Worm (Caenorhabditis elegans): ENCODE results near the gene srz-100.
A peak's percentile ranks its signal among the peaks of the same experiment; 100 is the strongest.

The srz-100 gene

DNA sequence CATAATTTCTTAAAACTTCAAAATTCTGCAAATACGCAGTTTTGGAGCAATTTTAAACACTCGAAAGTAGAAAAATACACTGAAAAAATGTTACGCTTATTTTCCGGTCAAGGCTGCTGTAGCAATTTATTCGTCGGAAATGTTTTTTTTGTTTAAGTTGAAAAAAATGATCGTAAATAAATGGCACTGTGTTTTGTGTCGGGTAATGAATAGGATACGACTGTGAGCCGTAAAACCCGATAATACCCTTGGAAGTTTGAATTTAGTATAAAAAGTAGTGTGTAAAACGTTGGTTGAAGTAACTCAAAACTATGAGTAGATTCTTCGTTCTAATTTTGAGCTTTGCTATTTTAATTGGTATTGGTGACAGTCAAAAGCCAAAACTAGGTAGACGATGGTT is 4.8 kb upstream of the srz-100 start, which contains the start of gene T25E12.14:
T25E12.14 (plus strand) TSS at position 301 of the 400 bp plus-strand sequence.
- TF ChIP-seq tbx-2 (tag; optimal IDR thresholded peaks at IDR 0.05) = no peak
- no peak for TF ChIP-seq blmp-1 (tag; optimal IDR thresholded peaks at IDR 0.05)
- no peak for TF ChIP-seq nhr-28 (tag; optimal IDR thresholded peaks at IDR 0.05)
- TF ChIP-seq C16A3.4 (tag; optimal IDR thresholded peaks at IDR 0.05) = no peak
- TF ChIP-seq ztf-11 (tag; optimal IDR thresholded peaks at IDR 0.05) = no peak
- no peak for TF ChIP-seq efl-1 (optimal IDR thresholded peaks at IDR 0.05)
- TF ChIP-seq efl-1 (GFP tag; optimal IDR thresholded peaks at IDR 0.05 in 1 of 2) = no peak
- no peak for TF ChIP-seq ceh-82 (tag; optimal IDR thresholded peaks at IDR 0.05)
- TF ChIP-seq F16B12.6 (tag; optimal IDR thresholded peaks at IDR 0.05) = no peak
- no peak for TF ChIP-seq nhr-47 (tag; optimal IDR thresholded peaks at IDR 0.05)
- TF ChIP-seq nhr-12 (tag; optimal IDR thresholded peaks at IDR 0.05) = no peak
- TF ChIP-seq ets-5 (GFP tag; IDR thresholded peaks at IDR 0.05) = no peak
- TF ChIP-seq ceh-8 (GFP tag; optimal IDR thresholded peaks at IDR 0.05) = no peak

DNA sequence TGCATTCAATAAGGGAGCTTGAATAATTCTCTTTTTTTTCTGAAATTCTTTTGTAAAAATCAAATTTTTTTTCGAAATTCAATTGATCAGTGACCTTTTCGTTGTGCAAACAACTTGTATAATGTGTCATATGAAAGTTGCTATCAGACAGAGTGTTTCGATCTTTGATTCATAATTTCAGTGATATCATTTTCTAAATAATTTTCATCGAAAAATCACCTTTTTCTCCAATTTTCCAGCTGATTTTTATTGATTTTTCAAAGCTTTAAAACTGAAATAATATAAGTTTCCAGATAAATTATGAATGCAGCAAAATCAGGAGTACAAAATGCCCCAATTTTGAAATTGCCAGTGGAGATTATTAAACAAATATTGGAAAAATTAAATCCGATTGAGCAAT is 3.3 kb upstream of the srz-100 start, which contains the start of gene fbxa-127:
fbxa-127 (plus strand) TSS at position 301 of the 400 bp plus-strand sequence.
- TF ChIP-seq elt-2 (tag; optimal IDR thresholded peaks at IDR 0.05) = peak; percentile 1
- TF ChIP-seq alr-1 (tag; optimal IDR thresholded peaks at IDR 0.05; ENCODE audit: borderline replicate concordance) = no peak

DNA sequence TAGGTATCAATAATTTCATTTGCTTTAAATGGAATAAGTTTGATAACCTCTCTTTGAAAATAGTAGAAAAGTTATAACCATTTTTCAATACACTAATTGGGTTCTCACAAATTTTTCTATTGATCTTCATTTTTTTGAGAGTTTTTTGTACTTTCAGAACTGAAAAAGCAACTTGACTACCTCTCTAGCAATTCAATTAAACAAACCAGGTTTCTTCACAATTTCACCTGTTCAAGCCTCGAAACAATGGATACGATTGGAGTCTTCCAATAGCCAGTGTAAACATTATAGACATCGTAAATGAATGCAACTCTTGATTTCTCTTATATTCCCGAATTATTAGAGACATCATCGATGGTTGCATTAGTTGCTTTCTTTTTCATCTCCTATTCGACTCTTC is 1.7 kb upstream of the srz-100 start, which contains the start of gene srz-99:
srz-99 (plus strand) TSS at position 301 of the 400 bp plus-strand sequence.
- TF ChIP-seq unc-86 (tag; optimal IDR thresholded peaks at IDR 0.05) (no peak), egl-27 (tag; optimal IDR thresholded peaks at IDR 0.05) (no peak), ceh-82 (tag; optimal IDR thresholded peaks at IDR 0.05) (no peak), unc-30 (tag; optimal IDR thresholded peaks at IDR 0.05) (no peak), C34B4.2 (tag; optimal IDR thresholded peaks at IDR 0.05) (no peak), nhr-71 (tag; optimal IDR thresholded peaks at IDR 0.05) (no peak), lin-13 (GFP tag; optimal IDR thresholded peaks at IDR 0.05) (no peak), efl-3 (GFP tag; optimal IDR thresholded peaks at IDR 0.05) (no peak), lir-3 (tag; optimal IDR thresholded peaks at IDR 0.05; ENCODE audit: poor library complexity) (no peak), vab-15 (tag; optimal IDR thresholded peaks at IDR 0.05) (no peak)

DNA sequence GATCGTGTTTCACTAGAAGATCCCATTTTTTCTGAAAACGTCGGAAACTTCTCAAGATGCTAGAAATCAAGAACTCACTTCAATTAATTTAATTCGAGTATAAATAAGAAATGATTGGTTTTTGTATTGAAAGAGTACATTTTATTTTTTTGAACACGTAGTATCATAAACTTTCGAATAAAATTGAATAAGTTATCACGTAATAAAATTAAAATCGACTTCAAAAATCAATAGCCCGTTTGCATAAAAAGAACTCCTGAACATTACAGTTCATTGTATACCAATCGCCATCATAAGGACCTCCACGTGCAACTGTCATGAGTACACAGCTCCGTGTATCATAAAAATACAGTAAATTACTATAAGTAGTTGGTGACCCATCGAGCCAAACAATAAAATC is 2.0 kb downstream of the srz-100 start, which contains the start of gene T25E12.16:
T25E12.16 (minus strand) TSS at position 101 of the 400 bp plus-strand sequence.
- TF ChIP-seq ama-1 (optimal IDR thresholded peaks at IDR 0.05) (no peak), C16A3.4 (tag; optimal IDR thresholded peaks at IDR 0.05) (no peak), lin-15B (tag; optimal IDR thresholded peaks at IDR 0.05) (no peak), fkh-4 (tag; optimal IDR thresholded peaks at IDR 0.05; ENCODE audit: borderline replicate concordance) (no peak), nhr-12 (tag; optimal IDR thresholded peaks at IDR 0.05) (no peak), mef-2 (tag; optimal IDR thresholded peaks at IDR 0.05) (no peak), skn-1 (tag; optimal IDR thresholded peaks at IDR 0.05) (no peak), pqm-1 (tag; optimal IDR thresholded peaks at IDR 0.05) (no peak), vab-15 (tag; optimal IDR thresholded peaks at IDR 0.05) (no peak), dpl-1 (GFP tag; optimal IDR thresholded peaks at IDR 0.05) (no peak), ztf-4 (tag; optimal IDR thresholded peaks at IDR 0.05) (no peak), lin-13 (GFP tag; optimal IDR thresholded peaks at IDR 0.05) (no peak), zag-1 (tag; optimal IDR thresholded peaks at IDR 0.05) (no peak), irx-1 (tag; optimal IDR thresholded peaks at IDR 0.05) (no peak), mep-1 (tag; optimal IDR thresholded peaks at IDR 0.05) (no peak), fkh-10 (GFP tag; optimal IDR thresholded peaks at IDR 0.05) (no peak), sptf-1 (tag; optimal IDR thresholded peaks at IDR 0.05) (no peak), lin-35 (GFP tag; optimal IDR thresholded peaks at IDR 0.05) (no peak), ets-5 (GFP tag; IDR thresholded peaks at IDR 0.05) (no peak), unc-62 (GFP tag; optimal IDR thresholded peaks at IDR 0.05) (no peak)
